Worm (Caenorhabditis elegans) whole organism, L4 larva: ENCODE measurements around the gene acy-4.

ENCODE experiments used
- F49E8.2 ChIP-seq: sonication (generic microtip); optimal IDR thresholded peaks from 2 replicates; lab custom pipeline; 2016; ENCODE audit warnings: missing compliant biosample characterization, mild to moderate bottlenecking, missing genetic modification characterization, borderline replicate concordance
- ZK337.2 ChIP-seq: fragments of 200-800 bp; sonication (Bioruptor generic); IDR thresholded peaks from 2 replicates; pipeline ENCODE4 v1.3.6; 2022; ENCODE audit warnings: missing genetic modification reagents, missing genetic modification characterization, missing compliant biosample characterization
- ZK546.5 ChIP-seq, 2 experiments: sonication (generic microtip); optimal IDR thresholded peaks; 2 replicates each; lab custom pipeline; 2017; ENCODE audit warnings: missing biosample characterization in 2 of 2, missing genetic modification characterization in 2 of 2
- ceh-20 ChIP-seq: fragments of 200-800 bp; sonication (Bioruptor generic); IDR thresholded peaks from 2 replicates; pipeline ENCODE4 v1.3.6; 2022; ENCODE audit warnings: missing genetic modification reagents, missing genetic modification characterization, missing compliant biosample characterization
- daf-16 ChIP-seq, 3 experiments: sonication (generic microtip); optimal IDR thresholded peaks; 2 replicates each; lab custom pipeline; 2016 to 2017; ENCODE audit warnings: missing genetic modification characterization in 3 of 3, missing genetic modification reagents in 3 of 3, mild to moderate bottlenecking in 2 of 3, missing compliant biosample characterization in 2 of 3, missing biosample characterization in 1 of 3, moderate library complexity in 1 of 3
- daf-8 ChIP-seq: fragments of 200-800 bp; sonication (Bioruptor generic); IDR thresholded peaks from 2 replicates; pipeline ENCODE4 v1.3.6; 2022; ENCODE audit warnings: missing genetic modification characterization, missing compliant biosample characterization
- fkh-10 ChIP-seq: fragments of 150-350 bp; optimal IDR thresholded peaks from 2 replicates; lab custom pipeline; 2014; ENCODE audit warnings: missing biosample characterization, missing genetic modification reagents, missing genetic modification characterization
- lin-15B ChIP-seq: fragments of 150-350 bp; sonication (generic microtip); optimal IDR thresholded peaks from 3 replicates; lab custom pipeline; 2014; ENCODE audit warnings: missing biosample characterization, missing genetic modification characterization
- lin-38 ChIP-seq: fragments of 200-800 bp; sonication (Bioruptor generic); IDR thresholded peaks from 2 replicates; pipeline ENCODE4 v1.3.6; 2022; ENCODE audit warnings: missing genetic modification reagents, missing genetic modification characterization, missing compliant biosample characterization
- mdl-1 ChIP-seq, 2 experiments: fragments of 150-350 bp in 1 of 2; sonication (generic microtip) in 1 of 2; optimal IDR thresholded peaks; 2 replicates each; lab custom pipeline; 2014 to 2017; ENCODE audit warnings: missing biosample characterization in 2 of 2, missing genetic modification characterization in 2 of 2
- mxl-2 ChIP-seq: fragments of 200-800 bp; sonication (Bioruptor generic); conservative IDR thresholded peaks from 2 replicates; pipeline ENCODE4 v1.3.6; 2022; ENCODE audit warnings: missing genetic modification reagents, missing genetic modification characterization, missing compliant biosample characterization
- nhr-25 ChIP-seq: sonication (generic microtip); optimal IDR thresholded peaks from 2 replicates; lab custom pipeline; 2017; ENCODE audit warnings: missing genetic modification characterization, mild to moderate bottlenecking, missing compliant biosample characterization, antibody characterized with exemption, moderate library complexity, borderline replicate concordance; ENCODE audit not compliant: insufficient read depth
- unc-39 ChIP-seq: sonication (generic microtip); optimal IDR thresholded peaks from 2 replicates; lab custom pipeline; 2017; ENCODE audit warnings: missing biosample characterization, missing genetic modification characterization
- vab-7 ChIP-seq: fragments of 200-800 bp; sonication (Bioruptor generic); IDR thresholded peaks from 2 replicates; pipeline ENCODE4 v1.3.6; 2022; ENCODE audit warnings: missing genetic modification reagents, missing genetic modification characterization, missing compliant biosample characterization

DNA sequence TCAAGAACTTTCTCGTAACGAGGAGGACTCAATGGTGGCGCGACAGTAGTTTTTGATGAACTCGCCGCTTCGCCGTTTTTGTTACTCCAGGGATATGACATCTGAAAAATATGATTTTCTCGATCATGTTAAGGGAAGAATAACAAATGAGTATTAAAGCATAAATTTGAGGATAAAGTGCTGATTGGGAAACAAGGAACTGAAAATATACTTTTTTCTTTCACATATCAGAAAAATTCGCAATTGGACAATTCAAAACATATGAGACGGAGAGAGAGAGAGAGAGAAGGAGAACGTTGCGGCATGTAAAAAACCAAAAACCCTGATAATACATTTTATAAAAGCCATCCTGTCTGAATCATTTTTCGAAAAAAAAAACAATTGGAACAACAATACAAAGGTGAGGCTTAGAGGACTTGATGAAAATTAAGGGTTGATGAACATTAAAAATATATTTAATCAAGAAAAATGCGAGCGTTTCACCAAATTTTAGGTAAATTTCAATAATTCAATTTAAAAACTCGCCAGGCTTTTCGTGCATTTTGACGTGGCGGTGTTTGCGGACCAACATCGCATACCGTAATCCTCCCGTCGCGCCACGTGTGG lies 30.0 kb upstream of the acy-4 start, which contains the start of the genes mut-14 and C14C11.2:
- TF ChIP-seq ZK337.2 (GFP tag; lab: Robert Waterston, UW) (no peak), lin-15B (tag; lab: Kevin White, UChicago) (no peak), daf-8 (GFP tag; lab: Robert Waterston, UW) (no peak), nhr-25 (no peak), lin-38 (no peak), mdl-1 (tag; optimal IDR thresholded peaks at IDR 0.05; lab: Kevin White, UChicago) (no peak), mxl-2 (GFP tag; lab: Robert Waterston, UW) (no peak), vab-7 (GFP tag; lab: Robert Waterston, UW) (no peak), ZK546.5 (tag; optimal IDR thresholded peaks at IDR 0.05; lab: Kevin White, UChicago) (no peak), ceh-20 (GFP tag; lab: Robert Waterston, UW) (no peak), unc-39 (tag; lab: Kevin White, UChicago) (no peak), fkh-10 (no peak), daf-16 (GFP tag; optimal IDR thresholded peaks at IDR 0.05; lab: Kevin White, UChicago) (no peak), daf-16 (tag; optimal IDR thresholded peaks at IDR 0.05; lab: Kevin White, UChicago) (no peak), F49E8.2 (no peak)
